Worm (Caenorhabditis elegans) whole organism, L4/young adult: ENCODE results near the gene ins-23.

Source experiments
- W03F9.2 ChIP-seq: fragments of 150-350 bp; optimal IDR thresholded peaks from 2 replicates; lab custom pipeline; 2014; ENCODE audit warnings: missing biosample characterization, missing genetic modification characterization
- him-1 ChIP-seq: sonication (generic microtip); optimal IDR thresholded peaks from 2 replicates; lab custom pipeline; 2016; ENCODE audit warnings: missing genotype, missing genetic modification reagents, missing genetic modification characterization, missing compliant biosample characterization

- TF ChIP-seq him-1 (tag; lab: Kevin White, UChicago) (no peak), W03F9.2 (no peak)
These were observed 30.2 kb upstream of the ins-23 start, which contains the start of gene pqn-8 for ce11 chrIII:9997890-9998289.
